Worm (Caenorhabditis elegans) whole organism, midembryonic: ENCODE data around the gene srg-15.
A peak's percentile ranks its signal among the peaks of the same experiment; 100 is the strongest.

Experiments used
- T22C8.4 ChIP-seq: fragments of 200-800 bp; sonication (Bioruptor generic); IDR thresholded peaks from 2 replicates; pipeline ENCODE4 v1.3.6; 2022; ENCODE audit warnings: missing genetic modification characterization, missing compliant biosample characterization
- cog-1 ChIP-seq: sonication (generic microtip); optimal IDR thresholded peaks from 2 replicates; lab custom pipeline; 2016; ENCODE audit warnings: missing genetic modification characterization, missing compliant biosample characterization
- flt-1 ChIP-seq: fragments of 200-800 bp; sonication (Bioruptor generic); IDR thresholded peaks from 2 replicates; pipeline ENCODE4 v1.3.6; 2022; ENCODE audit warnings: missing genetic modification characterization, missing compliant biosample characterization
- klf-2 ChIP-seq: fragments of 200-800 bp; sonication (Bioruptor generic); conservative IDR thresholded peaks from 2 replicates; pipeline ENCODE4 v1.3.6; 2022; ENCODE audit warnings: missing genetic modification reagents, missing genetic modification characterization, missing compliant biosample characterization
- med-1 ChIP-seq: sonication (generic microtip); optimal IDR thresholded peaks from 2 replicates; lab custom pipeline; 2017; ENCODE audit warnings: missing genetic modification characterization, mild to moderate bottlenecking, missing compliant biosample characterization, antibody characterized with exemption, missing genetic modification reagents; ENCODE audit not compliant: insufficient read depth
- ref-1 ChIP-seq: fragments of 200-800 bp; sonication (Bioruptor generic); conservative IDR thresholded peaks from 2 replicates; pipeline ENCODE4 v1.3.6; 2022; ENCODE audit warnings: missing genetic modification reagents, missing genetic modification characterization, missing compliant biosample characterization
- tab-1 ChIP-seq: fragments of 200-800 bp; sonication (Bioruptor generic); IDR thresholded peaks from 2 replicates; pipeline ENCODE4 v1.3.6; 2022; ENCODE audit warnings: missing genetic modification characterization, missing compliant biosample characterization
- ztf-23 ChIP-seq: fragments of 200-800 bp; sonication (Bioruptor generic); IDR thresholded peaks from 2 replicates; pipeline ENCODE4 v1.3.6; 2022; ENCODE audit warnings: missing genetic modification reagents, missing genetic modification characterization, missing compliant biosample characterization
- ztf-29 ChIP-seq: fragments of 200-800 bp; sonication (Bioruptor generic); IDR thresholded peaks from 2 replicates; pipeline ENCODE4 v1.3.6; 2022; ENCODE audit warnings: missing genetic modification reagents, missing genetic modification characterization, missing compliant biosample characterization

srg-15 gene

ce11 chrII:8746298-8746775 lies 36.1 kb upstream of the srg-15 start:
- no peak for TF ChIP-seq T22C8.4 (GFP tag; lab: Robert Waterston, UW)
- no peak for TF ChIP-seq med-1 (GFP tag; lab: Kevin White, UChicago)
- no peak for TF ChIP-seq ztf-29 (GFP tag; lab: Robert Waterston, UW)

ce11 chrII:8745449-8746297 lies 35.5 kb upstream of the srg-15 start:
- TF ChIP-seq med-1 (GFP tag; lab: Kevin White, UChicago) (no peak), T22C8.4 (GFP tag; lab: Robert Waterston, UW) (no peak), ztf-29 (GFP tag; lab: Robert Waterston, UW) (no peak), cog-1 (tag; lab: Kevin White, UChicago) (no peak), tab-1 (GFP tag; lab: Robert Waterston, UW) (no peak), klf-2 (GFP tag; lab: Robert Waterston, UW) (no peak), ref-1 (GFP tag; lab: Robert Waterston, UW) (no peak), ztf-23 (GFP tag; lab: Robert Waterston, UW) (no peak), flt-1 (no peak)

- no peak for TF ChIP-seq ref-1 (GFP tag; lab: Robert Waterston, UW)
- TF ChIP-seq ztf-29 (GFP tag; lab: Robert Waterston, UW): no peak
- no peak for TF ChIP-seq T22C8.4 (GFP tag; lab: Robert Waterston, UW)
- TF ChIP-seq klf-2 (GFP tag; lab: Robert Waterston, UW): no peak
- TF ChIP-seq ztf-23 (GFP tag; lab: Robert Waterston, UW): no peak
- no peak for TF ChIP-seq med-1 (GFP tag; lab: Kevin White, UChicago)
- no peak for TF ChIP-seq flt-1
- TF ChIP-seq cog-1 (tag; lab: Kevin White, UChicago): no peak
- no peak for TF ChIP-seq tab-1 (GFP tag; lab: Robert Waterston, UW)
Measured at ce11 chrII:8744555-8745448, 34.6 kb upstream of the srg-15 start.

DNA sequence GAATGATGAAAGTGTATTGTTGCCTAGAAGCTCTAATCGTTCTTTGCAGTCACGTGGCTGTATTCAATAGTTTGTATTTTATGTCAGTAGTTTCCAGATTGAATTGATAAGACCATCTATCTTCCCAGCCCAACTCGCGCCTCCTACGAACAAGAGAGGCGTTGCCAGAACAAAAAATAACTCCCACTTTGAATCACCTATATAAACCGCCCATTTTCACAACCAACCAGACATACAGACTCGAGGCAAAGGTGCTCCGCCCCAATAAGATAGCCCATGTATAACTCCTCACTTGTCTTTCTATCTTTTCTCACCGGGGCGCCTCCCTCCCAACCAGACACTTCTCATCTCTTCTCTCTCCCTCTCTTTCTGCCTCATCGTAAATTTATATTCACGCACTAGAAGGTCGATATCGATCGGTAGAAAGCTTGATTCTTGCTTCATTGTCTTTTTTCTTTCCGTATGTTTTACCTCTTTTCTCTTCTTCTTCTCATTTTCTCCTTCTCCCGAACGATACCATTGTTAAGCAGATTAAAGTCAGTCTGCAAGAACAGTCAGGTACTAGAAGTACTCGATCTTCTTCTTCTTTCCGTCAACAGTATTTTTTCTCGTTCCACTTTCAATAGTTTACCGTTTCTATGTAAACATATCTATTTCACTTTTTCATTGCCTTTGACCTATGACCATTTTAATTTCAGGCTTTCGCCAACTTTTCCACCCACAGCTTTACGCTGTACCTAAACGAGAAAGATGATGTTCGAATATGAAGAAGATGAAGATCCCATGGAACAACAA lies 33.4 kb upstream of the srg-15 start, which contains the start of gene mak-1:
mak-1 (plus strand) TSS at position 693 of the 795 bp plus-strand sequence.
- TF ChIP-seq T22C8.4 (GFP tag; lab: Robert Waterston, UW) (0 out of 2 replicates have a peak, but pooled peaks have one; percentile 22), tab-1 (GFP tag; lab: Robert Waterston, UW) (no peak)

- TF ChIP-seq ref-1 (GFP tag; lab: Robert Waterston, UW) (no peak), med-1 (GFP tag; lab: Kevin White, UChicago) (no peak), klf-2 (GFP tag; lab: Robert Waterston, UW) (no peak), cog-1 (tag; lab: Kevin White, UChicago) (no peak), flt-1 (no peak), ztf-29 (GFP tag; lab: Robert Waterston, UW) (no peak), tab-1 (GFP tag; lab: Robert Waterston, UW) (no peak), ztf-23 (GFP tag; lab: Robert Waterston, UW) (no peak), T22C8.4 (GFP tag; lab: Robert Waterston, UW) (no peak)
Measured at ce11 chrII:8742972-8743371, 32.8 kb upstream of the srg-15 start.

ce11 chrII:8742006-8742847 lies 32.0 kb upstream of the srg-15 start:
- TF ChIP-seq med-1 (GFP tag; lab: Kevin White, UChicago) (no peak), ztf-29 (GFP tag; lab: Robert Waterston, UW) (no peak), flt-1 (no peak)

- no peak for TF ChIP-seq tab-1 (GFP tag; lab: Robert Waterston, UW)
- TF ChIP-seq klf-2 (GFP tag; lab: Robert Waterston, UW): no peak
- no peak for TF ChIP-seq flt-1
- no peak for TF ChIP-seq med-1 (GFP tag; lab: Kevin White, UChicago)
- TF ChIP-seq ztf-29 (GFP tag; lab: Robert Waterston, UW): no peak
- no peak for TF ChIP-seq ztf-23 (GFP tag; lab: Robert Waterston, UW)
- TF ChIP-seq T22C8.4 (GFP tag; lab: Robert Waterston, UW): no peak
- TF ChIP-seq ref-1 (GFP tag; lab: Robert Waterston, UW): no peak
- no peak for TF ChIP-seq cog-1 (tag; lab: Kevin White, UChicago)
Measured at ce11 chrII:8741277-8741676, 31.1 kb upstream of the srg-15 start.
